Worm (Caenorhabditis elegans): Measurements from ENCODE around the gene ZK666.4.

Gene ZK666.4

ce11 chrII:10481824-10482556 is 4.9 kb downstream of the ZK666.4 start, which contains the start of the genes clec-60 and ZK666.11:
Gene clec-60, minus strand, starts transcription at chrII:10481874.
Gene ZK666.11, plus strand, starts transcription at chrII:10482522.
- TF ChIP-seq fos-1 (tag; optimal IDR thresholded peaks at IDR 0.05), result peak; percentile 28
- no peak for TF ChIP-seq skn-1 (tag; optimal IDR thresholded peaks at IDR 0.05)
- TF ChIP-seq sem-4 (tag; optimal IDR thresholded peaks at IDR 0.05), result no peak
- TF ChIP-seq ceh-82 (tag; optimal IDR thresholded peaks at IDR 0.05), result no peak

DNA sequence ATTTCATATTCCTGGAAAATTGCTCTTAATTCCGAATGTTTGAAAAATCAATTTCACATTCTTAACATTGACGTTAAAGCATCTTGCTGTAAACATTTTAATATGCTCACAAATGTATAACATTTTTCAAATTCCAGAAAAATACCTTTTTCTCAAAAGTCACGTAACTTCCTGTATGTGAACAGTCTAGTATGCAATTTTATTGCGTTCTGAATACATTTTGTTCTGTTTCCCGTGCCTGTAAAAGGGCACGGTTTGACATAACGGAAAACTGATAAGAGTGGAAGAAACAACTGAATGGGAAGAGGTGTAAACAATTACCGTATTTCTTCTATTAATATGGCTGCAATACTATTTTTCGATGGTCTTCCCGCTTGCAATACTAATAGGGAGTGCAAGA is 5.8 kb downstream of the ZK666.4 start:
- TF ChIP-seq fos-1 (tag; optimal IDR thresholded peaks at IDR 0.05), result peak; percentile 24
- no peak for TF ChIP-seq zag-1 (tag; optimal IDR thresholded peaks at IDR 0.05)

- no peak for TF ChIP-seq mdl-1 (tag; optimal IDR thresholded peaks at IDR 0.05)
- TF ChIP-seq elt-3 (tag; optimal IDR thresholded peaks at IDR 0.05), result no peak
- TF ChIP-seq nhr-6 (tag; optimal IDR thresholded peaks at IDR 0.05), result no peak
- TF ChIP-seq ama-1 (optimal IDR thresholded peaks at IDR 0.05), result no peak
- no peak for TF ChIP-seq fos-1 (tag; optimal IDR thresholded peaks at IDR 0.05)
- no peak for TF ChIP-seq snpc-4 (tag; optimal IDR thresholded peaks at IDR 0.05)
- TF ChIP-seq nhr-129 (tag; optimal IDR thresholded peaks at IDR 0.05), result no peak
- no peak for TF ChIP-seq nhr-25 (tag; optimal IDR thresholded peaks at IDR 0.05)
- TF ChIP-seq ceh-82 (tag; optimal IDR thresholded peaks at IDR 0.05), result no peak
- TF ChIP-seq F13H6.1 (tag; optimal IDR thresholded peaks at IDR 0.05), result no peak
- TF ChIP-seq ztf-11 (tag; optimal IDR thresholded peaks at IDR 0.05), result no peak
- TF ChIP-seq ZK546.5 (tag; optimal IDR thresholded peaks at IDR 0.05), result no peak
- no peak for TF ChIP-seq nhr-23 (tag; optimal IDR thresholded peaks at IDR 0.05)
- TF ChIP-seq lin-39 (tag; optimal IDR thresholded peaks at IDR 0.05), result no peak
Observed at ce11 chrII:10483860-10484259, 6.8 kb downstream of the ZK666.4 start.

ce11 chrII:10485640-10486039 is 8.6 kb downstream of the ZK666.4 start:
- TF ChIP-seq nhr-21 (tag; optimal IDR thresholded peaks at IDR 0.05) (no peak), nhr-25 (tag; optimal IDR thresholded peaks at IDR 0.05) (no peak), fos-1 (tag; optimal IDR thresholded peaks at IDR 0.05) (peak; percentile 55), lin-39 (tag; optimal IDR thresholded peaks at IDR 0.05) (no peak), C34F6.9 (tag; optimal IDR thresholded peaks at IDR 0.05) (no peak)

DNA sequence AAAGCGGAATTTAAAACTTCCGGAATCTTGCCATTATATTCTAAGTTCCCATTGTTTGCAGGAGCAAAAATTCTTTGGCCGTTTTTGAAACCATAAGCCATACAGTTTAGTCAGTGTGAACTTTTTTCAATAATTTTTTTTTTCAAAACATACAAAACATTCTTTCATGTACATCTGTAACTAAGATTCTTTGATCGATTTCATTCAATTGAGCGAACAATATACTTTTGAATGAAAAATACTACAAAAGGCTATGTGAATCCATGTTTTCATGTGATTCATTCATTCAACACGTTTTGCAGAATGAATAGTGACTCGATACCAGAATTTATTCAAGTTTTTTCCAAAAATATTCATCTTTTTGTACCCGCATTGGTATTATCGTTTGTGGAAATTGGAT is 9.7 kb downstream of the ZK666.4 start, which contains the start of gene ZK666.15:
Gene ZK666.15 (plus strand): TSS at position 301 of the 400 bp plus-strand sequence.
- TF ChIP-seq ztf-4 (tag; optimal IDR thresholded peaks at IDR 0.05) (no peak), nhr-21 (tag; optimal IDR thresholded peaks at IDR 0.05) (no peak), nhr-23 (tag; optimal IDR thresholded peaks at IDR 0.05) (no peak), sem-4 (tag; optimal IDR thresholded peaks at IDR 0.05) (no peak), lin-39 (tag; optimal IDR thresholded peaks at IDR 0.05) (no peak), egl-27 (tag; optimal IDR thresholded peaks at IDR 0.05) (no peak), nhr-25 (tag; optimal IDR thresholded peaks at IDR 0.05) (no peak), elt-3 (tag; optimal IDR thresholded peaks at IDR 0.05) (no peak), C34F6.9 (tag; optimal IDR thresholded peaks at IDR 0.05) (no peak), ceh-82 (tag; optimal IDR thresholded peaks at IDR 0.05) (no peak), nhr-11 (tag; optimal IDR thresholded peaks at IDR 0.05) (no peak), zag-1 (tag; optimal IDR thresholded peaks at IDR 0.05) (no peak), nhr-237 (tag; optimal IDR thresholded peaks at IDR 0.05) (no peak), ztf-11 (tag; optimal IDR thresholded peaks at IDR 0.05) (no peak)

- no peak for TF ChIP-seq Y55F3AM.14 (GFP tag; optimal IDR thresholded peaks at IDR 0.05)
- TF ChIP-seq nhr-21 (tag; optimal IDR thresholded peaks at IDR 0.05), result no peak
- TF ChIP-seq elt-3 (tag; optimal IDR thresholded peaks at IDR 0.05), result no peak
- no peak for TF ChIP-seq unc-62 (GFP tag; optimal IDR thresholded peaks at IDR 0.05)
- no peak for TF ChIP-seq fos-1 (tag; optimal IDR thresholded peaks at IDR 0.05)
- no peak for TF ChIP-seq crh-2 (tag; optimal IDR thresholded peaks at IDR 0.05)
- no peak for TF ChIP-seq ztf-1 (GFP tag; conservative IDR thresholded peaks at IDR 0.05)
- TF ChIP-seq nhr-12 (tag; optimal IDR thresholded peaks at IDR 0.05), result no peak
- no peak for TF ChIP-seq unc-39 (tag; optimal IDR thresholded peaks at IDR 0.05)
- no peak for TF ChIP-seq F13H6.1 (tag; optimal IDR thresholded peaks at IDR 0.05)
- no peak for TF ChIP-seq zag-1 (tag; optimal IDR thresholded peaks at IDR 0.05)
- no peak for TF ChIP-seq snpc-4 (tag; optimal IDR thresholded peaks at IDR 0.05)
- no peak for TF ChIP-seq gmeb-1 (tag; optimal IDR thresholded peaks at IDR 0.05)
- no peak for TF ChIP-seq sma-9 (GFP tag; optimal IDR thresholded peaks at IDR 0.05)
- no peak for TF ChIP-seq sma-9 (tag; optimal IDR thresholded peaks at IDR 0.05)
- TF ChIP-seq nhr-6 (tag; optimal IDR thresholded peaks at IDR 0.05), result no peak
- TF ChIP-seq ama-1 (optimal IDR thresholded peaks at IDR 0.05), result no peak
- TF ChIP-seq nhr-11 (tag; optimal IDR thresholded peaks at IDR 0.05), result no peak
- no peak for TF ChIP-seq sma-3 (GFP tag; optimal IDR thresholded peaks at IDR 0.05)
Observed at ce11 chrII:10490329-10490728, 13.3 kb downstream of the ZK666.4 start, which contains the start of gene clec-61. Gene clec-61, minus strand, starts transcription at chrII:10490537.
